Worm (Caenorhabditis elegans): ENCODE data around the gene suex-1.

Gene suex-1

ce11 chrII:5498156-5498739 lies at the start of gene suex-1, which contains the start of gene F12A10.9:
TSS of gene suex-1 (minus strand) at chrII:5498256.
TSS of gene F12A10.9 (plus strand) at chrII:5498689.
- no peak for TF ChIP-seq fkh-10 (GFP tag; optimal IDR thresholded peaks at IDR 0.05)

ce11 chrII:5547442-5547894 lies 49.4 kb upstream of the suex-1 start, which contains the start of gene acdh-2:
TSS of gene acdh-2 (minus strand) at chrII:5547492.
- TF ChIP-seq tbx-2 (tag; optimal IDR thresholded peaks at IDR 0.05) (no peak), unc-62 (GFP tag; optimal IDR thresholded peaks at IDR 0.05) (no peak), nfya-1 (tag; optimal IDR thresholded peaks at IDR 0.05; ENCODE audit: insufficient read depth) (peak; percentile 35), fkh-10 (GFP tag; optimal IDR thresholded peaks at IDR 0.05) (no peak), ztf-11 (tag; optimal IDR thresholded peaks at IDR 0.05) (no peak), ceh-82 (tag; optimal IDR thresholded peaks at IDR 0.05) (no peak), nhr-43 (tag; optimal IDR thresholded peaks at IDR 0.05; ENCODE audit: poor library complexity, severe bottlenecking) (peak; percentile 18)

- no peak for TF ChIP-seq nhr-12 (tag; optimal IDR thresholded peaks at IDR 0.05)
- no peak for TF ChIP-seq zag-1 (tag; optimal IDR thresholded peaks at IDR 0.05)
- TF ChIP-seq nhr-25 (tag; optimal IDR thresholded peaks at IDR 0.05): no peak
These were observed 46.7 kb upstream of the suex-1 start, which contains the start of gene ins-13 for ce11 chrII:5544764-5545163. TSS of gene ins-13 (minus strand) at chrII:5544864.

- no peak for TF ChIP-seq unc-39 (tag; optimal IDR thresholded peaks at IDR 0.05)
- no peak for TF ChIP-seq daf-12 (tag; optimal IDR thresholded peaks at IDR 0.05)
- TF ChIP-seq ama-1 (optimal IDR thresholded peaks at IDR 0.05): peak; percentile 99
- TF ChIP-seq aly-2 (tag; optimal IDR thresholded peaks at IDR 0.05): no peak
- no peak for TF ChIP-seq mdl-1 (tag; optimal IDR thresholded peaks at IDR 0.05)
- TF ChIP-seq lin-15B (tag; optimal IDR thresholded peaks at IDR 0.05): peak; percentile 26
- TF ChIP-seq ceh-9 (tag; optimal IDR thresholded peaks at IDR 0.05): no peak
- peak; percentile 41 for TF ChIP-seq jun-1 (tag; optimal IDR thresholded peaks at IDR 0.05)
- no peak for TF ChIP-seq lsy-12 (tag; optimal IDR thresholded peaks at IDR 0.05)
- TF ChIP-seq eor-1 (tag; optimal IDR thresholded peaks at IDR 0.05): no peak
- peak; percentile 58 for TF ChIP-seq ceh-28 (tag; optimal IDR thresholded peaks at IDR 0.05)
- TF ChIP-seq ztf-11 (tag; optimal IDR thresholded peaks at IDR 0.05): no peak
- TF ChIP-seq elt-2 (tag; optimal IDR thresholded peaks at IDR 0.05): peak; percentile 84
- peak; percentile 60 for TF ChIP-seq egl-5 (tag; optimal IDR thresholded peaks at IDR 0.05)
- TF ChIP-seq ZK546.5 (tag; optimal IDR thresholded peaks at IDR 0.05): no peak
- peak; percentile 99 for TF ChIP-seq snpc-4 (tag; optimal IDR thresholded peaks at IDR 0.05)
- TF ChIP-seq hmg-11 (tag; optimal IDR thresholded peaks at IDR 0.05): no peak
- TF ChIP-seq skn-1 (tag; optimal IDR thresholded peaks at IDR 0.05): peak; percentile 57
- no peak for TF ChIP-seq zag-1 (tag; optimal IDR thresholded peaks at IDR 0.05)
- TF ChIP-seq nhr-23 (tag; optimal IDR thresholded peaks at IDR 0.05): peak; percentile 55
- peak; percentile 51 for TF ChIP-seq unc-62 (GFP tag; optimal IDR thresholded peaks at IDR 0.05)
- no peak for TF ChIP-seq tbx-2 (tag; optimal IDR thresholded peaks at IDR 0.05)
- TF ChIP-seq pqm-1 (tag; optimal IDR thresholded peaks at IDR 0.05): peak; percentile 31
- peak; percentile 80 for TF ChIP-seq nfya-1 (tag; optimal IDR thresholded peaks at IDR 0.05; ENCODE audit: insufficient read depth)
- peak; percentile 60 for TF ChIP-seq nhr-25 (tag; optimal IDR thresholded peaks at IDR 0.05)
- peak; percentile 72 for TF ChIP-seq lin-39 (tag; optimal IDR thresholded peaks at IDR 0.05)
- TF ChIP-seq pha-4 (tag; optimal IDR thresholded peaks at IDR 0.05): peak; percentile 81
- no peak for TF ChIP-seq nhr-28 (tag; optimal IDR thresholded peaks at IDR 0.05)
- TF ChIP-seq nhr-43 (tag; optimal IDR thresholded peaks at IDR 0.05; ENCODE audit: poor library complexity, severe bottlenecking): peak; percentile 63
These were observed 46.1 kb upstream of the suex-1 start for ce11 chrII:5544145-5544515.

- TF ChIP-seq eor-1 (tag; optimal IDR thresholded peaks at IDR 0.05): peak in 1 of 2 experiments; percentile 71
- peak; percentile 85 for TF ChIP-seq lin-15B (tag; optimal IDR thresholded peaks at IDR 0.05)
- peak; percentile 61 for TF ChIP-seq ztf-11 (tag; optimal IDR thresholded peaks at IDR 0.05)
- TF ChIP-seq ZK546.5 (tag; optimal IDR thresholded peaks at IDR 0.05): peak; percentile 44
- peak; percentile 91 for TF ChIP-seq ztf-4 (tag; optimal IDR thresholded peaks at IDR 0.05)
- TF ChIP-seq mdl-1 (tag; optimal IDR thresholded peaks at IDR 0.05): peak; percentile 29
- TF ChIP-seq ceh-82 (tag; optimal IDR thresholded peaks at IDR 0.05): peak; percentile 95
- peak; percentile 71 for TF ChIP-seq egl-27 (tag; optimal IDR thresholded peaks at IDR 0.05)
- peak; percentile 97 for TF ChIP-seq elt-2 (tag; optimal IDR thresholded peaks at IDR 0.05)
- no peak for TF ChIP-seq sea-2 (GFP tag; optimal IDR thresholded peaks at IDR 0.05)
- TF ChIP-seq pqm-1 (tag; optimal IDR thresholded peaks at IDR 0.05): peak; percentile 94
- TF ChIP-seq elt-1 (tag; optimal IDR thresholded peaks at IDR 0.05): peak; percentile 54
- peak; percentile 98 for TF ChIP-seq jun-1 (tag; optimal IDR thresholded peaks at IDR 0.05)
- TF ChIP-seq nhr-76 (tag; optimal IDR thresholded peaks at IDR 0.05): peak; percentile 52
- TF ChIP-seq nhr-43 (tag; optimal IDR thresholded peaks at IDR 0.05; ENCODE audit: poor library complexity, severe bottlenecking): peak; percentile 95
- TF ChIP-seq nhr-11 (tag; optimal IDR thresholded peaks at IDR 0.05): peak; percentile 95
- TF ChIP-seq daf-12 (tag; optimal IDR thresholded peaks at IDR 0.05): peak; percentile 67
- TF ChIP-seq nhr-237 (tag; optimal IDR thresholded peaks at IDR 0.05): peak; percentile 57
- peak; percentile 100 for TF ChIP-seq snpc-4 (tag; optimal IDR thresholded peaks at IDR 0.05)
- peak; percentile 80 for TF ChIP-seq ceh-16 (tag; optimal IDR thresholded peaks at IDR 0.05)
- peak; percentile 97 for TF ChIP-seq tbx-2 (tag; optimal IDR thresholded peaks at IDR 0.05)
- peak; percentile 93 for TF ChIP-seq zag-1 (tag; optimal IDR thresholded peaks at IDR 0.05)
- TF ChIP-seq fkh-2 (tag; optimal IDR thresholded peaks at IDR 0.05): peak; percentile 95
- TF ChIP-seq ama-1 (optimal IDR thresholded peaks at IDR 0.05): peak; percentile 100
These were observed 45.6 kb upstream of the suex-1 start for ce11 chrII:5543476-5544144.

All from whole organism, L3 larva.